Worm (Caenorhabditis elegans) whole organism, L4 larva: Measurements from ENCODE around the gene cdc-37.
"Not testable (repeated sequence)": the region's sequence is repeated elsewhere in the genome, so short reads cannot be mapped to it uniquely, and the experiment has no call there.

Source experiments
- F26F4.8 ChIP-seq: fragments of 200-800 bp; sonication (Bioruptor generic); conservative IDR thresholded peaks from 2 replicates; pipeline ENCODE4 v1.3.6; 2022; ENCODE audit warnings: missing genetic modification characterization, missing compliant biosample characterization
- F44E2.7 ChIP-seq: fragments of 200-800 bp; sonication (Bioruptor generic); IDR thresholded peaks from 2 replicates; pipeline ENCODE4 v2.1.2; 2022; ENCODE audit warnings: missing genetic modification characterization, missing compliant biosample characterization
- R02D3.7 ChIP-seq: fragments of 150-350 bp; sonication (generic microtip); optimal IDR thresholded peaks from 3 replicates; lab custom pipeline; 2014; ENCODE audit warnings: missing biosample characterization, missing genetic modification characterization
- T20F7.1 ChIP-seq: fragments of 200-800 bp; sonication (Bioruptor generic); optimal IDR thresholded peaks from 2 replicates; lab custom pipeline; 2018; ENCODE audit warnings: mild to moderate bottlenecking, missing genetic modification characterization, missing compliant biosample characterization
- Y48G9A.11 ChIP-seq: fragments of 200-800 bp; sonication (Bioruptor generic); IDR thresholded peaks from 2 replicates; pipeline ENCODE4 v1.3.6; 2022; ENCODE audit warnings: missing genetic modification reagents, missing genetic modification characterization, missing compliant biosample characterization
- Y75B8A.6 ChIP-seq: fragments of 200-800 bp; sonication (Bioruptor generic); IDR thresholded peaks from 2 replicates; pipeline ENCODE4 v1.3.6; 2022; ENCODE audit warnings: missing genetic modification reagents, missing genetic modification characterization, missing compliant biosample characterization
- ZK337.2 ChIP-seq: fragments of 200-800 bp; sonication (Bioruptor generic); IDR thresholded peaks from 2 replicates; pipeline ENCODE4 v1.3.6; 2022; ENCODE audit warnings: missing genetic modification reagents, missing genetic modification characterization, missing compliant biosample characterization
- ZK546.5 ChIP-seq, 2 experiments: sonication (generic microtip); optimal IDR thresholded peaks; 2 replicates each; lab custom pipeline; 2017; ENCODE audit warnings: missing biosample characterization in 2 of 2, missing genetic modification characterization in 2 of 2
- aha-1 ChIP-seq: fragments of 150-350 bp; peaks from one replicate; lab custom pipeline; 2014; ENCODE audit warnings: missing biosample characterization, missing genetic modification characterization
- attf-4 ChIP-seq: sonication (generic microtip); optimal IDR thresholded peaks from 3 replicates; lab custom pipeline; 2017; ENCODE audit warnings: missing biosample characterization, missing genetic modification characterization
- ceh-28 ChIP-seq: fragments of 150-350 bp; optimal IDR thresholded peaks from 2 replicates; lab custom pipeline; 2014; ENCODE audit warnings: missing biosample characterization, missing genetic modification reagents, missing genetic modification characterization
- ceh-32 ChIP-seq: sonication (generic microtip); optimal IDR thresholded peaks from 2 replicates; lab custom pipeline; 2016; ENCODE audit warnings: mild to moderate bottlenecking, missing genetic modification characterization, missing compliant biosample characterization; ENCODE audit not compliant: poor library complexity
- ceh-62 ChIP-seq: sonication (generic microtip); optimal IDR thresholded peaks from 2 replicates; lab custom pipeline; 2017; ENCODE audit warnings: missing biosample characterization, missing genetic modification characterization
- ceh-82 ChIP-seq: sonication (generic microtip); optimal IDR thresholded peaks from 2 replicates; lab custom pipeline; 2017; ENCODE audit warnings: missing biosample characterization, missing genetic modification characterization
- ctbp-1 ChIP-seq: fragments of 200-800 bp; sonication (Bioruptor generic); IDR thresholded peaks from 2 replicates; pipeline ENCODE4 v1.3.6; 2022; ENCODE audit warnings: missing genetic modification reagents, missing genetic modification characterization, missing compliant biosample characterization
- dmd-6 ChIP-seq: fragments of 200-800 bp; sonication (Bioruptor generic); IDR thresholded peaks from 2 replicates; pipeline ENCODE4 v1.3.6; 2022; ENCODE audit warnings: missing genetic modification reagents, missing genetic modification characterization, missing compliant biosample characterization
- dmd-8 ChIP-seq: fragments of 200-800 bp; sonication (Bioruptor generic); IDR thresholded peaks from 2 replicates; pipeline ENCODE4 v1.3.6; 2022; ENCODE audit warnings: missing genetic modification characterization, missing compliant biosample characterization
- dpl-1 ChIP-seq: fragments of 150-350 bp; optimal IDR thresholded peaks from 2 replicates; lab custom pipeline; 2014; ENCODE audit warnings: missing biosample characterization, missing genetic modification reagents, missing genetic modification characterization
- egl-27 ChIP-seq: sonication (generic microtip); optimal IDR thresholded peaks from 3 replicates; lab custom pipeline; 2017; ENCODE audit warnings: missing biosample characterization, missing genetic modification reagents, missing genetic modification characterization
- fkh-10 ChIP-seq: fragments of 150-350 bp; optimal IDR thresholded peaks from 2 replicates; lab custom pipeline; 2014; ENCODE audit warnings: missing biosample characterization, missing genetic modification reagents, missing genetic modification characterization
- hif-1 ChIP-seq, 2 experiments: sonication (generic microtip); optimal IDR thresholded peaks; 2 replicates each; lab custom pipeline; 2016 to 2017; ENCODE audit warnings: missing compliant biosample characterization in 2 of 2, missing genetic modification characterization in 2 of 2, missing genetic modification reagents in 2 of 2, missing genotype in 2 of 2, mild to moderate bottlenecking in 1 of 2
- hlh-30 ChIP-seq: sonication (generic microtip); optimal IDR thresholded peaks from 2 replicates; lab custom pipeline; 2017; ENCODE audit warnings: antibody characterized with exemption, mild to moderate bottlenecking, missing genetic modification characterization, missing compliant biosample characterization; ENCODE audit not compliant: insufficient read depth
- lin-38 ChIP-seq: fragments of 200-800 bp; sonication (Bioruptor generic); IDR thresholded peaks from 2 replicates; pipeline ENCODE4 v1.3.6; 2022; ENCODE audit warnings: missing genetic modification reagents, missing genetic modification characterization, missing compliant biosample characterization
- lir-3 ChIP-seq: sonication (generic microtip); optimal IDR thresholded peaks from 2 replicates; lab custom pipeline; 2016; ENCODE audit warnings: mild to moderate bottlenecking, missing genetic modification characterization, missing compliant biosample characterization
- lsy-2 ChIP-seq, 2 experiments: fragments of 150-350 bp in 1 of 2; sonication (generic microtip) in 1 of 2; optimal IDR thresholded peaks; 2 replicates each; lab custom pipeline; 2014 to 2017; ENCODE audit warnings: missing biosample characterization in 2 of 2, missing genetic modification characterization in 2 of 2
- madf-5 ChIP-seq, 2 experiments: fragments of 200-800 bp; sonication (Bioruptor generic); IDR thresholded peaks; 2 replicates each; pipeline ENCODE4 v1.3.6; 2022; ENCODE audit warnings: missing compliant biosample characterization in 2 of 2, missing genetic modification characterization in 2 of 2
- mdl-1 ChIP-seq, 2 experiments: fragments of 150-350 bp in 1 of 2; sonication (generic microtip) in 1 of 2; optimal IDR thresholded peaks; 2 replicates each; lab custom pipeline; 2014 to 2017; ENCODE audit warnings: missing biosample characterization in 2 of 2, missing genetic modification characterization in 2 of 2
- nhr-10 ChIP-seq: fragments of 150-350 bp; optimal IDR thresholded peaks from 2 replicates; lab custom pipeline; 2014; ENCODE audit warnings: missing biosample characterization, missing genetic modification characterization
- nhr-237 ChIP-seq: sonication (generic microtip); optimal IDR thresholded peaks from 2 replicates; lab custom pipeline; 2017; ENCODE audit warnings: missing biosample characterization, missing genetic modification characterization
- nhr-42 ChIP-seq: fragments of 200-800 bp; sonication (Bioruptor generic); IDR thresholded peaks from 2 replicates; pipeline ENCODE4 v1.3.6; 2022; ENCODE audit warnings: missing genetic modification characterization, missing compliant biosample characterization
- nhr-48 ChIP-seq: sonication (generic microtip); optimal IDR thresholded peaks from 2 replicates; lab custom pipeline; 2016; ENCODE audit warnings: mild to moderate bottlenecking, missing genetic modification characterization, missing compliant biosample characterization
- set-16 ChIP-seq: fragments of 200-800 bp; sonication (Bioruptor generic); IDR thresholded peaks from 2 replicates; pipeline ENCODE4 v1.3.6; 2022; ENCODE audit warnings: missing genetic modification reagents, missing genetic modification characterization, missing compliant biosample characterization
- skn-1 ChIP-seq: fragments of 150-350 bp; optimal IDR thresholded peaks from 2 replicates; lab custom pipeline; 2014; ENCODE audit warnings: missing biosample characterization, missing genetic modification characterization
- snpc-4 ChIP-seq: fragments of 150-350 bp; optimal IDR thresholded peaks from 2 replicates; lab custom pipeline; 2014; ENCODE audit warnings: missing biosample characterization, missing genetic modification characterization
- tra-1 ChIP-seq: fragments of 200-800 bp; sonication (Bioruptor generic); IDR thresholded peaks from 2 replicates; pipeline ENCODE4 v1.3.6; 2022; ENCODE audit warnings: missing genetic modification reagents, missing genetic modification characterization, missing compliant biosample characterization
- unc-39 ChIP-seq: sonication (generic microtip); optimal IDR thresholded peaks from 2 replicates; lab custom pipeline; 2017; ENCODE audit warnings: missing biosample characterization, missing genetic modification characterization
- unc-62 ChIP-seq, 3 experiments: fragments of 150-350 bp in 1 of 3; sonication (generic microtip); optimal IDR thresholded peaks in 2 of 3; peaks in 1 of 3; 1 replicate in 1 of 3; 2 replicates in 2 of 3; lab custom pipeline; 2014 to 2017; ENCODE audit warnings: missing biosample characterization in 3 of 3, missing genetic modification characterization in 3 of 3, missing genetic modification reagents in 3 of 3, missing genotype in 1 of 3
- zip-2 ChIP-seq: fragments of 150-350 bp; optimal IDR thresholded peaks from 2 replicates; lab custom pipeline; 2014; ENCODE audit warnings: missing biosample characterization, missing genetic modification characterization
- ztf-11 ChIP-seq: fragments of 150-350 bp; optimal IDR thresholded peaks from 2 replicates; lab custom pipeline; 2014; ENCODE audit warnings: missing biosample characterization, missing genetic modification characterization

The cdc-37 gene

DNA sequence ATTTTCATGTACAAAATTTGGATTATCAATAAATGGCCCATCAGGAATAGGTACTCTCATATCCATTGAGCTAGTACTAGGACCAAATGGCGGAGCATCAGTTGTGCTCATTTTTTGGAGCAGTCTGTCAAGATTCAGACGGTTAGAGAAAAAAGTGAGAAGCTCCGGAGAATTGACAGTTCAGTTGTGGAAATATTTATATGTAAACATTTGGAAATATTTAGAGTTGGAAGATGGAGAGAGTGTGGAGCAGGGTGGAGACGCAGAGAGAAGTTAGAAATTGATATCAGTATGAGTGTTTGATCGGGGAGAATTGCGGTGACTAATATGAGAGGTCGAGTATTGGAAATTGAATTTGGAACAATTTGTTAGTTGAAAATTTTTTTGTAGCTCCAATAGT lies 40.7 kb upstream of the cdc-37 start (continued):
- TF ChIP-seq tra-1 (GFP tag; lab: Robert Waterston, UW) (no peak), unc-39 (tag; lab: Kevin White, UChicago) (no peak), nhr-48 (no peak), dmd-8 (GFP tag; lab: Robert Waterston, UW) (no peak), ZK546.5 (tag; optimal IDR thresholded peaks at IDR 0.05; lab: Kevin White, UChicago) (no peak), R02D3.7 (tag; lab: Kevin White, UChicago) (no peak), ceh-62 (tag; lab: Kevin White, UChicago) (no peak)

DNA sequence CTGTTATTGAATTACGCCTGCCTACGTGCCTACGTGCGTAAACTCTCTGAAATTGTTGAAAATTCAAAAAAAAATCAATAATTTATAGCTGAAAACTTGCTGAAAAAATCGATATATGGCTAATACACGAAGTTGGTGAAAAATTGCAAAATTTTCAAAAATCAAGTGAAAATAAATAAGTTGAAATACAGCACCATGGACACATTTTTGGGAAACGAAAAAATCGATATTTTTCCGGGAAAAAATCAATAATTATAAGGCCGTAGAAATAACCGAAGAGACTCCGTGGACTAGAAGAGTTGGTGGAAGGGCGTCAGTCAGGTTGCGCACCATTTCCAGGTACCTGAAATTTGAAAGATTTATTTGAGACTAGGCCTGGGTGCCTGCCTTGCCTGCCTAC lies 34.3 kb upstream of the cdc-37 start:
- peak; percentile 49 for TF ChIP-seq aha-1 (tag; lab: Kevin White, UChicago)
- peak; percentile 65 for TF ChIP-seq ceh-28 (tag; lab: Kevin White, UChicago)
- TF ChIP-seq set-16 (GFP tag; lab: Robert Waterston, UW), result no peak
- TF ChIP-seq nhr-10 (tag; lab: Kevin White, UChicago), result no peak

DNA sequence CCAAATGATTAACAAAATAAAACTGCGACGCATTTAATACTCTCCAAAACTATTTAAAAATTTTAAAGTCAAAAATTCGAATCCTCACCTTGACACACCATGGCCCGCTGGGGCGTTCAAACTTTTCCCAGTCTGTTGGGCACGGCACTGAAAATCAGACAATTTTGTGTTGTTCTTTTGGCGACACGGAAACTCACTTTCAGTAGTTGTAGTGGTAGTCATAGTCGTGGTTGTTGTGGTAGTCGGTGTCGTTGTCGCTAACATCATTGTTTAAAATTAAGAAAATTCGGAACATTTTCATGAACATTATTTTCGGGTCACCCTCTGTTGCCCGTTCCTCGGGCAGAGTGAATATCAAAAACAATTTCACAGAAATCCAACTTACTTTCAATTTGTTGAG lies 32.0 kb upstream of the cdc-37 start, which contains the start of gene clec-118:
Gene clec-118, minus strand, starts transcription at position 101 of the 400 bp plus-strand sequence.
- TF ChIP-seq nhr-237 (tag; lab: Kevin White, UChicago); ceh-32 (tag; lab: Kevin White, UChicago); hif-1 (tag; optimal IDR thresholded peaks at IDR 0.05; lab: Kevin White, UChicago): not testable (repeated sequence)

DNA sequence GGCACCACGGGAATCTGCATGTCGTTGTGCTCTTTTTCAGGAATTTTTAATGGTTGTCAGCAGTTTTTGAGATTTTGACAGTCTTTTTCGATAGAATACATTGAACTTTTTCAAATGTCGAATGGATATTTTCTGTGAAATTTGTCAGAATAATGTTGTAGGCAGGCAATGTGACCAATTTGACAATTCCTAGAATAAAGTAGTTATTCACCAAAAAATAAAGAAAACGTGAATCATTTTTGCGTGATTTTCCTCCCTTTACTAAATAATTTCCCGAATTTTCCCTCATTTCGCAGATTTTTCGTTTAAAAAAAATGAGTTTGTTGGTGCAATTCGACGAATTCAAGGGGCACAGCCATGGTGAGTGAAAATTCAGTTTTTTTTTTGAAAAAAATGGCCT lies 28.4 kb upstream of the cdc-37 start, which contains the start of gene W04H10.1:
Gene W04H10.1, plus strand, starts transcription at position 301 of the 400 bp plus-strand sequence.
- TF ChIP-seq lin-38, result no peak
- TF ChIP-seq F44E2.7 (GFP tag; lab: Robert Waterston, UW), result no peak
- TF ChIP-seq snpc-4 (tag; lab: Kevin White, UChicago), result no peak
- TF ChIP-seq ZK337.2, result no peak
- no peak for TF ChIP-seq aha-1 (tag; lab: Kevin White, UChicago)
- TF ChIP-seq madf-5 (GFP tag; IDR thresholded peaks at IDR 0.05; lab: Robert Waterston, UW), result no peak
- TF ChIP-seq hlh-30, result no peak

DNA sequence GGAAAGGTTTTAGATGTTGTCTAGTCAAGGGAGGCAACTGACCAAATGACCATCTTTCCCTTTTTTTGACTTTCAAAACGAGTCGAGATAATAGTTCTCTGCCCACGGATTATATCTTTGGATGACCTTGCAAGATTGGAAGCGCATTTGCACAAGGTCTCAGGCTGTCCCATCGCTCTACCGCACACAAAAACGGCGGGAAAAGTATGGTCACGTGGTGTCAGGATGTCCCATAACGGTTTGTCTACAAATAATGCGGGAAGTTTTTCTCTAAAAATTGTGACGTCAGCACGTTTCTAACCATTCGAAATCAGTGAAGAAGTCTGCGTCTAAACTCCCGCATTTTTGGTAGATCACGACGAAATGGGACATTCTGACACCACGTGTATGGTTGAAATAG lies 27.9 kb upstream of the cdc-37 start, which contains the start of gene W04H10.6:
Gene W04H10.6, minus strand, starts transcription at position 101 of the 400 bp plus-strand sequence.
- TF ChIP-seq unc-62 (GFP tag; optimal IDR thresholded peaks at IDR 0.05 in 1 of 2; lab: Kevin White, UChicago) (peak in 1 of 2 experiments; percentile 10), unc-62 (tag; optimal IDR thresholded peaks at IDR 0.05; lab: Kevin White, UChicago) (no peak), Y75B8A.6 (GFP tag; lab: Robert Waterston, UW) (no peak), ceh-82 (tag; lab: Kevin White, UChicago) (no peak), fkh-10 (GFP tag; lab: Kevin White, UChicago) (no peak), attf-4 (tag; lab: Kevin White, UChicago) (no peak), ctbp-1 (GFP tag; lab: Robert Waterston, UW) (no peak)

DNA sequence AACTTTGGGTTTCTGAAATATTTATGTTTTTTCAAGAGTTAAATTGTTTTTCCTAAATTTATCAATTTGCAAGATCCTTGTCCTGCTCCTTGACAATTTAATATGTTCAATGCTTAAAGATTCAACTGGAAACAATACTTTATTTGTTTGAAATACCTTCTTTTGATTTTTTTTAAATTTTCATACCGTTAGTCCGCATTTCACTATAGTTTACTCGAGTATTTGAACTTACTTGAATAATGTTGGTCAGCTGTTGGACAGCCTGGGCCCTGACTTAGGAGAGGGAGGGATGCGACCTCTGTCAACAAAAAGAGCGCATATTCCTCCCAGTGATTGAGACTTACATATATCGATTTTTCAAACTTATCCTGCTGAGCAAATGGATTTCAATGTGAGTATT lies 25.6 kb upstream of the cdc-37 start, which contains the start of gene W04H10.5:
Gene W04H10.5, plus strand, starts transcription at position 301 of the 400 bp plus-strand sequence.
- TF ChIP-seq fkh-10 (GFP tag; lab: Kevin White, UChicago) (no peak), ceh-28 (tag; lab: Kevin White, UChicago) (no peak), F26F4.8 (GFP tag; lab: Robert Waterston, UW) (no peak), ceh-32 (tag; lab: Kevin White, UChicago) (no peak), nhr-42 (GFP tag; lab: Robert Waterston, UW) (no peak)

DNA sequence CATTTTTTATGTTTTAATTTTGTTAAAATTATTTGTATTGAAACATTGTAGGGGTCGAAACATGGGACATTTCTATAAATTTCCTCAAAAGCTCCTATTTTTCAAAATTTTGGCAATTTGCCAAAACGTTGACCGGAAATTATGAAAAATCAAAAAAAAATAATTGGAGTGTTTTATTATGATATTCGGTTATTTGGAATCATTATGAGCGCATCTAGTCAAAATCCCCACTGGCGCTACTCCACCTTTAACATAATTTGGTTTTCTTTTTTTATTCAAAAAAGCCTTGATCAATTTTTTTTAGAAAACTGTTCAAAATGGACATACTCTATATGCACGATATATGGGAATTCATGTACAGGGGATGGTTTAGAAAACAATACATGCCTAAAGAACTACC lies 24.9 kb upstream of the cdc-37 start, which contains the start of gene W04H10.2:
Gene W04H10.2, plus strand, starts transcription at position 301 of the 400 bp plus-strand sequence.
- TF ChIP-seq skn-1 (tag; lab: Kevin White, UChicago) (no peak), ztf-11 (no peak), T20F7.1 (GFP tag; lab: Kevin White, UChicago) (no peak), Y48G9A.11 (GFP tag; lab: Robert Waterston, UW) (no peak), Y75B8A.6 (GFP tag; lab: Robert Waterston, UW) (no peak), madf-5 (GFP tag; IDR thresholded peaks at IDR 0.05; lab: Robert Waterston, UW) (no peak), dpl-1 (GFP tag; lab: Kevin White, UChicago) (no peak), egl-27 (tag; lab: Kevin White, UChicago) (no peak), lsy-2 (tag; optimal IDR thresholded peaks at IDR 0.05; lab: Kevin White, UChicago) (no peak), dmd-6 (GFP tag; lab: Robert Waterston, UW) (no peak), lir-3 (tag; lab: Kevin White, UChicago) (no peak), zip-2 (tag; lab: Kevin White, UChicago) (no peak), mdl-1 (tag; optimal IDR thresholded peaks at IDR 0.05; lab: Kevin White, UChicago) (no peak), tra-1 (GFP tag; lab: Robert Waterston, UW) (no peak), unc-62 (GFP tag; optimal IDR thresholded peaks at IDR 0.05 in 1 of 2; lab: Kevin White, UChicago) (no peak), unc-62 (tag; optimal IDR thresholded peaks at IDR 0.05; lab: Kevin White, UChicago) (no peak), set-16 (GFP tag; lab: Robert Waterston, UW) (no peak)
